Worm (Caenorhabditis elegans) whole organism, early embryonic: ENCODE measurements around the gene algn-2.

ENCODE experiments used
- F13C5.2 ChIP-seq: sonication (generic microtip); optimal IDR thresholded peaks from 2 replicates; lab custom pipeline; 2017; ENCODE audit warnings: mild to moderate bottlenecking, missing genetic modification characterization, inconsistent platforms, missing compliant biosample characterization
- aly-1 ChIP-seq: sonication (generic microtip); optimal IDR thresholded peaks from 2 replicates; lab custom pipeline; 2016; ENCODE audit warnings: missing genetic modification characterization, missing compliant biosample characterization
- ama-1 ChIP-seq: fragments of 150-350 bp; optimal IDR thresholded peaks from 2 replicates; lab custom pipeline; 2014
- ceh-13 ChIP-seq: fragments of 200-800 bp; sonication (Bioruptor generic); optimal IDR thresholded peaks from 2 replicates; lab custom pipeline; 2018; ENCODE audit warnings: mild to moderate bottlenecking, missing genetic modification characterization, missing compliant biosample characterization
- flt-1 ChIP-seq: fragments of 200-800 bp; sonication (Bioruptor generic); IDR thresholded peaks from 2 replicates; pipeline ENCODE4 v1.3.6; 2022; ENCODE audit warnings: missing genetic modification characterization, missing compliant biosample characterization
- hmbx-1 ChIP-seq: sonication (generic microtip); optimal IDR thresholded peaks from 2 replicates; lab custom pipeline; 2016; ENCODE audit warnings: mild to moderate bottlenecking, missing genetic modification characterization, missing compliant biosample characterization
- hmg-4 ChIP-seq: fragments of 200-800 bp; sonication (Bioruptor generic); optimal IDR thresholded peaks from 2 replicates; lab custom pipeline; 2018; ENCODE audit warnings: mild to moderate bottlenecking, missing genetic modification characterization, missing compliant biosample characterization
- hnd-1 ChIP-seq: sonication (generic microtip); optimal IDR thresholded peaks from 2 replicates; lab custom pipeline; 2016; ENCODE audit warnings: missing genetic modification characterization, missing compliant biosample characterization
- pes-1 ChIP-seq: fragments of 200-800 bp; sonication (Bioruptor generic); IDR thresholded peaks from 2 replicates; pipeline ENCODE4 v1.3.6; 2022; ENCODE audit warnings: missing genetic modification reagents, missing genetic modification characterization, missing compliant biosample characterization
- scrt-1 ChIP-seq: fragments of 200-800 bp; sonication (Bioruptor generic); IDR thresholded peaks from 2 replicates; pipeline ENCODE4 v1.3.6; 2022; ENCODE audit warnings: missing genetic modification characterization, missing compliant biosample characterization
- sea-1 ChIP-seq: fragments of 200-800 bp; sonication (Bioruptor generic); conservative IDR thresholded peaks from 2 replicates; pipeline ENCODE4 v1.3.6; 2022; ENCODE audit warnings: missing genetic modification characterization, missing compliant biosample characterization
- tbx-11 ChIP-seq: fragments of 200-800 bp; sonication (Bioruptor generic); IDR thresholded peaks from 2 replicates; pipeline ENCODE4 v1.3.6; 2022; ENCODE audit warnings: missing genetic modification characterization, missing compliant biosample characterization
- tbx-37 ChIP-seq: fragments of 200-800 bp; sonication (Bioruptor generic); conservative IDR thresholded peaks from 2 replicates; pipeline ENCODE4 v1.3.6; 2022; ENCODE audit warnings: missing genetic modification reagents, missing genetic modification characterization, missing compliant biosample characterization
- tra-4 ChIP-seq: sonication (generic microtip); optimal IDR thresholded peaks from 2 replicates; lab custom pipeline; 2017; ENCODE audit warnings: missing genetic modification characterization, missing compliant biosample characterization

DNA sequence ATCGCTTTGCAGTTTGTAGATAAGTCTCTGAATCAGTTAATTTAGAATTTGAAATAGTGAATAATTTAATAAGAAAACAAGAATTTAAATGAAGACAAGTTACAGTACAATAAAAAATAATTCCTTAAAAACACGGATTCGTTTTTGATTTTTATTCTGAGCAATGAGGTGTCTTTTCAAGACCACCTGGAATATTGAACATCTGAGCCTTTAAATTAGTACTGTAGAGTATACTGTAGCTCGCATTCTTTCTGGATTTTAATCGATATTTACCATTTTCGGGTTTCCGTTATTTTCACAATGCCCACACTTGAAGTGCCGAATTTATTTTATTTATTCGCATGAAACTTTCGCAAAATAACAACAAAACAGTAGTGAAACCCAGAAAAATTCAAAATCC is 48.8 kb downstream of the algn-2 start, which contains the start of gene F07F6.7:
- TF ChIP-seq flt-1 (GFP tag; lab: Robert Waterston, UW) (no peak), sea-1 (GFP tag; lab: Robert Waterston, UW) (no peak), ama-1 (lab: Kevin White, UChicago) (no peak), scrt-1 (GFP tag; lab: Robert Waterston, UW) (no peak), hmbx-1 (tag; lab: Kevin White, UChicago) (no peak), aly-1 (tag; lab: Kevin White, UChicago) (no peak), F13C5.2 (tag; lab: Kevin White, UChicago) (no peak), hnd-1 (tag; lab: Kevin White, UChicago) (no peak), tbx-37 (GFP tag; lab: Robert Waterston, UW) (no peak), pes-1 (GFP tag; lab: Robert Waterston, UW) (no peak), tra-4 (tag; lab: Kevin White, UChicago) (no peak), tbx-11 (GFP tag; lab: Robert Waterston, UW) (no peak), ceh-13 (GFP tag; lab: Kevin White, UChicago) (no peak), hmg-4 (no peak)
